Worm (Caenorhabditis elegans) whole organism, late embryonic: Measurements from ENCODE around the gene amph-1.

ENCODE experiments used
- C08G9.2 ChIP-seq: sonication (generic microtip); optimal IDR thresholded peaks from 2 replicates; lab custom pipeline; 2016; ENCODE audit warnings: mild to moderate bottlenecking, missing genetic modification characterization, moderate library complexity, missing compliant biosample characterization
- F13H6.1 ChIP-seq: sonication (generic microtip); optimal IDR thresholded peaks from 2 replicates; lab custom pipeline; 2016; ENCODE audit warnings: missing genetic modification characterization, missing compliant biosample characterization
- K02D7.2 ChIP-seq: sonication (generic microtip); optimal IDR thresholded peaks from 2 replicates; lab custom pipeline; 2017; ENCODE audit warnings: mild to moderate bottlenecking, missing genetic modification characterization, missing compliant biosample characterization
- T23F11.4 ChIP-seq: fragments of 200-800 bp; sonication (Bioruptor generic); optimal IDR thresholded peaks from 2 replicates; lab custom pipeline; 2018; ENCODE audit warnings: mild to moderate bottlenecking, missing genetic modification characterization, missing compliant biosample characterization
- ama-1 ChIP-seq: fragments of 150-350 bp; optimal IDR thresholded peaks from 2 replicates; lab custom pipeline; 2014
- ceh-18 ChIP-seq: sonication (generic microtip); optimal IDR thresholded peaks from 2 replicates; lab custom pipeline; 2016; ENCODE audit warnings: missing genetic modification characterization, missing compliant biosample characterization
- ceh-2 ChIP-seq: sonication (generic microtip); optimal IDR thresholded peaks from 2 replicates; lab custom pipeline; 2016; ENCODE audit warnings: missing genotype, missing genetic modification characterization, missing compliant biosample characterization
- ceh-22 ChIP-seq: sonication (generic microtip); optimal IDR thresholded peaks from 2 replicates; lab custom pipeline; 2017; ENCODE audit warnings: missing biosample characterization, missing genetic modification characterization
- ceh-24 ChIP-seq: sonication (generic microtip); optimal IDR thresholded peaks from 2 replicates; lab custom pipeline; 2016; ENCODE audit warnings: mild to moderate bottlenecking, missing genetic modification characterization, missing compliant biosample characterization
- ceh-34 ChIP-seq: sonication (generic microtip); optimal IDR thresholded peaks from 2 replicates; lab custom pipeline; 2016; ENCODE audit warnings: mild to moderate bottlenecking, missing genetic modification characterization, missing compliant biosample characterization
- ceh-9 ChIP-seq: sonication (generic microtip); optimal IDR thresholded peaks from 2 replicates; lab custom pipeline; 2016; ENCODE audit warnings: mild to moderate bottlenecking, missing genetic modification characterization, inconsistent platforms, missing compliant biosample characterization
- che-1 ChIP-seq: sonication (generic microtip); optimal IDR thresholded peaks from 2 replicates; lab custom pipeline; 2016; ENCODE audit warnings: mild to moderate bottlenecking, missing genetic modification characterization, missing compliant biosample characterization
- dmd-4 ChIP-seq: sonication (generic microtip); optimal IDR thresholded peaks from 2 replicates; lab custom pipeline; 2016; ENCODE audit warnings: borderline replicate concordance, missing genetic modification characterization, missing compliant biosample characterization
- dve-1 ChIP-seq: sonication (generic microtip); optimal IDR thresholded peaks from 2 replicates; lab custom pipeline; 2017; ENCODE audit warnings: antibody characterized with exemption, mild to moderate bottlenecking, missing genetic modification characterization, missing compliant biosample characterization
- elt-4 ChIP-seq: sonication (generic microtip); optimal IDR thresholded peaks from 2 replicates; lab custom pipeline; 2016; ENCODE audit warnings: missing genetic modification characterization, missing compliant biosample characterization
- eyg-1 ChIP-seq: sonication (generic microtip); optimal IDR thresholded peaks from 2 replicates; lab custom pipeline; 2016; ENCODE audit warnings: missing genotype, missing genetic modification characterization, missing compliant biosample characterization
- fkh-10 ChIP-seq: fragments of 150-350 bp; optimal IDR thresholded peaks from 2 replicates; lab custom pipeline; 2014; ENCODE audit warnings: missing biosample characterization, missing genetic modification reagents, missing genetic modification characterization
- gmeb-2 ChIP-seq: sonication (generic microtip); optimal IDR thresholded peaks from 2 replicates; lab custom pipeline; 2016; ENCODE audit warnings: missing genetic modification characterization, inconsistent platforms, missing compliant biosample characterization
- hlh-13 ChIP-seq: fragments of 200-800 bp; sonication (Bioruptor generic); optimal IDR thresholded peaks from 2 replicates; lab custom pipeline; 2018; ENCODE audit warnings: mild to moderate bottlenecking, missing genetic modification characterization, missing compliant biosample characterization
- hlh-30 ChIP-seq: sonication (generic microtip); optimal IDR thresholded peaks from 2 replicates; lab custom pipeline; 2017; ENCODE audit warnings: antibody characterized with exemption, missing genetic modification characterization, missing compliant biosample characterization; ENCODE audit not compliant: insufficient read depth
- hlh-6 ChIP-seq: sonication (generic microtip); optimal IDR thresholded peaks from 2 replicates; lab custom pipeline; 2016; ENCODE audit warnings: missing genotype, missing genetic modification characterization, missing compliant biosample characterization
- hlh-8 ChIP-seq: sonication (generic microtip); optimal IDR thresholded peaks from 2 replicates; lab custom pipeline; 2016; ENCODE audit warnings: missing genotype, missing genetic modification characterization, missing compliant biosample characterization
- madf-2 ChIP-seq: sonication (generic microtip); optimal IDR thresholded peaks from 2 replicates; lab custom pipeline; 2017; ENCODE audit warnings: missing genetic modification characterization, missing compliant biosample characterization
- mec-3 ChIP-seq: sonication (generic microtip); optimal IDR thresholded peaks from 2 replicates; lab custom pipeline; 2016; ENCODE audit warnings: borderline replicate concordance, missing genetic modification characterization, missing compliant biosample characterization
- nhr-11 ChIP-seq: fragments of 150-350 bp; optimal IDR thresholded peaks from 2 replicates; lab custom pipeline; 2014; ENCODE audit warnings: missing biosample characterization, missing genetic modification characterization
- nhr-232 ChIP-seq: sonication (generic microtip); optimal IDR thresholded peaks from 2 replicates; lab custom pipeline; 2016; ENCODE audit warnings: missing genetic modification characterization, missing compliant biosample characterization
- pat-9 ChIP-seq: fragments of 200-800 bp; sonication (Bioruptor generic); optimal IDR thresholded peaks from 2 replicates; lab custom pipeline; 2018; ENCODE audit warnings: mild to moderate bottlenecking, missing genetic modification characterization, moderate library complexity, missing compliant biosample characterization
- pax-1 ChIP-seq: fragments of 150-350 bp; optimal IDR thresholded peaks from 2 replicates; lab custom pipeline; 2014; ENCODE audit warnings: missing biosample characterization, missing genetic modification characterization
- pha-2 ChIP-seq: sonication (generic microtip); optimal IDR thresholded peaks from 2 replicates; lab custom pipeline; 2017; ENCODE audit warnings: mild to moderate bottlenecking, missing genetic modification characterization, missing compliant biosample characterization
- pqm-1 ChIP-seq: sonication (generic microtip); optimal IDR thresholded peaks from 2 replicates; lab custom pipeline; 2016; ENCODE audit warnings: missing genetic modification characterization, missing compliant biosample characterization
- pros-1 ChIP-seq: fragments of 150-350 bp; optimal IDR thresholded peaks from 2 replicates; lab custom pipeline; 2014; ENCODE audit warnings: missing biosample characterization, missing genetic modification reagents, missing genetic modification characterization
- sdc-2 ChIP-seq: sonication (generic microtip); optimal IDR thresholded peaks from 2 replicates; lab custom pipeline; 2016; ENCODE audit warnings: missing genotype, missing genetic modification characterization, missing compliant biosample characterization
- tbx-7 ChIP-seq: sonication (generic microtip); optimal IDR thresholded peaks from 2 replicates; lab custom pipeline; 2016; ENCODE audit warnings: missing genotype, missing genetic modification characterization, missing compliant biosample characterization
- ttx-3 ChIP-seq: sonication (generic microtip); optimal IDR thresholded peaks from 2 replicates; lab custom pipeline; 2016; ENCODE audit warnings: missing genetic modification reagents, missing genetic modification characterization, missing compliant biosample characterization
- unc-3 ChIP-seq, 2 experiments: fragments of 200-800 bp in 1 of 2; sonication (Bioruptor generic) in 1 of 2; sonication (generic microtip) in 1 of 2; conservative IDR thresholded peaks in 1 of 2; optimal IDR thresholded peaks in 1 of 2; 2 replicates each; pipeline versions ENCODE4 v1.3.6 to Lab custom; 2016 to 2022; ENCODE audit warnings: missing compliant biosample characterization in 2 of 2, missing genetic modification characterization in 2 of 2, missing genetic modification reagents in 1 of 2
- unc-42 ChIP-seq: sonication (generic microtip); optimal IDR thresholded peaks from 2 replicates; lab custom pipeline; 2016; ENCODE audit warnings: missing genotype, missing genetic modification characterization, missing compliant biosample characterization
- unc-55 ChIP-seq: sonication (generic microtip); optimal IDR thresholded peaks from 2 replicates; lab custom pipeline; 2017; ENCODE audit warnings: missing biosample characterization, missing genetic modification reagents, missing genetic modification characterization
- ztf-16 ChIP-seq: sonication (generic microtip); optimal IDR thresholded peaks from 2 replicates; lab custom pipeline; 2017; ENCODE audit warnings: missing genetic modification characterization, missing compliant biosample characterization

Gene amph-1

ce11 chrIV:9675572-9675971, 27.9 kb upstream of the amph-1 start, which contains the start of gene nhr-34:
Gene nhr-34 (minus strand): TSS chrIV:9675672.
- TF ChIP-seq unc-42 (tag; lab: Kevin White, UChicago) (peak; percentile 14), T23F11.4 (GFP tag; lab: Kevin White, UChicago) (no peak)
- TF ChIP-seq, all 69 proteins: peak for 1

ce11 chrIV:9673683-9674336, 26.1 kb upstream of the amph-1 start:
- no peak for TF ChIP-seq sdc-2 (tag; lab: Kevin White, UChicago)
- no peak for TF ChIP-seq ztf-16 (tag; lab: Kevin White, UChicago)
- TF ChIP-seq pax-1 (tag; lab: Kevin White, UChicago): no peak
- no peak for TF ChIP-seq elt-4 (tag; lab: Kevin White, UChicago)
- no peak for TF ChIP-seq tbx-7 (tag; lab: Kevin White, UChicago)
- no peak for TF ChIP-seq nhr-11 (tag; lab: Kevin White, UChicago)
- TF ChIP-seq unc-3 (GFP tag; conservative IDR thresholded peaks at IDR 0.05; lab: Robert Waterston, UW): no peak
- TF ChIP-seq unc-3 (tag; optimal IDR thresholded peaks at IDR 0.05; lab: Kevin White, UChicago): no peak
- TF ChIP-seq ceh-9 (tag; lab: Kevin White, UChicago): no peak
- TF ChIP-seq pat-9 (tag; lab: Kevin White, UChicago): no peak
- no peak for TF ChIP-seq T23F11.4 (GFP tag; lab: Kevin White, UChicago)
- TF ChIP-seq hlh-13: no peak
- no peak for TF ChIP-seq nhr-232
- TF ChIP-seq unc-55 (GFP tag; lab: Kevin White, UChicago): no peak
- no peak for TF ChIP-seq unc-42 (tag; lab: Kevin White, UChicago)
- TF ChIP-seq dmd-4: no peak
- TF ChIP-seq C08G9.2 (tag; lab: Kevin White, UChicago): no peak
- TF ChIP-seq ama-1 (lab: Kevin White, UChicago): no peak
- no peak for TF ChIP-seq hlh-6 (tag; lab: Kevin White, UChicago)
- no peak for TF ChIP-seq fkh-10 (GFP tag; lab: Kevin White, UChicago)
- no peak for TF ChIP-seq ceh-24 (tag; lab: Kevin White, UChicago)
- TF ChIP-seq, all 69 proteins: peak for 0

- TF ChIP-seq mec-3 (tag; lab: Kevin White, UChicago) (no peak), pros-1 (tag; lab: Kevin White, UChicago) (no peak), fkh-10 (GFP tag; lab: Kevin White, UChicago) (no peak), elt-4 (tag; lab: Kevin White, UChicago) (no peak), unc-3 (GFP tag; conservative IDR thresholded peaks at IDR 0.05; lab: Robert Waterston, UW) (no peak), unc-3 (tag; optimal IDR thresholded peaks at IDR 0.05; lab: Kevin White, UChicago) (no peak), ceh-34 (tag; lab: Kevin White, UChicago) (no peak), ama-1 (lab: Kevin White, UChicago) (no peak)
Observed at ce11 chrIV:9673206-9673605, 25.5 kb upstream of the amph-1 start.

- TF ChIP-seq hlh-30 (tag; lab: Kevin White, UChicago) (peak; percentile 30), ttx-3 (tag; lab: Kevin White, UChicago) (no peak)
Observed at ce11 chrIV:9672434-9672833, 24.8 kb upstream of the amph-1 start.

ce11 chrIV:9671001-9671652, 23.5 kb upstream of the amph-1 start:
- peak; percentile 14 for TF ChIP-seq ceh-18 (tag; lab: Kevin White, UChicago)
- no peak for TF ChIP-seq madf-2
- no peak for TF ChIP-seq ceh-24 (tag; lab: Kevin White, UChicago)
- TF ChIP-seq gmeb-2 (tag; lab: Kevin White, UChicago): no peak
- no peak for TF ChIP-seq elt-4 (tag; lab: Kevin White, UChicago)
- TF ChIP-seq sdc-2 (tag; lab: Kevin White, UChicago): no peak
- no peak for TF ChIP-seq tbx-7 (tag; lab: Kevin White, UChicago)
- TF ChIP-seq dve-1 (tag; lab: Kevin White, UChicago): no peak
- TF ChIP-seq ceh-22 (tag; lab: Kevin White, UChicago): no peak
- no peak for TF ChIP-seq che-1 (tag; lab: Kevin White, UChicago)
- peak; percentile 48 for TF ChIP-seq hlh-30 (tag; lab: Kevin White, UChicago)
- TF ChIP-seq pha-2 (tag; lab: Kevin White, UChicago): no peak
- no peak for TF ChIP-seq C08G9.2 (tag; lab: Kevin White, UChicago)
- TF ChIP-seq hlh-13: no peak
- no peak for TF ChIP-seq ttx-3 (tag; lab: Kevin White, UChicago)
- TF ChIP-seq K02D7.2 (tag; lab: Kevin White, UChicago): no peak
- no peak for TF ChIP-seq fkh-10 (GFP tag; lab: Kevin White, UChicago)
- TF ChIP-seq unc-3 (GFP tag; conservative IDR thresholded peaks at IDR 0.05; lab: Robert Waterston, UW): no peak
- TF ChIP-seq unc-3 (tag; optimal IDR thresholded peaks at IDR 0.05; lab: Kevin White, UChicago): no peak
- no peak for TF ChIP-seq ztf-16 (tag; lab: Kevin White, UChicago)
- peak; percentile 30 for TF ChIP-seq F13H6.1 (tag; lab: Kevin White, UChicago)
- no peak for TF ChIP-seq eyg-1 (tag; lab: Kevin White, UChicago)
- no peak for TF ChIP-seq ceh-2 (tag; lab: Kevin White, UChicago)
- no peak for TF ChIP-seq hlh-8 (tag; lab: Kevin White, UChicago)
- TF ChIP-seq nhr-232: no peak
- TF ChIP-seq pqm-1 (tag; lab: Kevin White, UChicago): peak; percentile 10
- peak; percentile 18 for TF ChIP-seq ceh-34 (tag; lab: Kevin White, UChicago)
